Worm (Caenorhabditis elegans) whole organism, midembryonic: ENCODE measurements around the gene Y41C4A.11.

Source experiments
- klf-2 ChIP-seq: fragments of 200-800 bp; sonication (Bioruptor generic); conservative IDR thresholded peaks from 2 replicates; pipeline ENCODE4 v1.3.6; 2022; ENCODE audit warnings: missing genetic modification reagents, missing genetic modification characterization, missing compliant biosample characterization
- med-1 ChIP-seq: sonication (generic microtip); optimal IDR thresholded peaks from 2 replicates; lab custom pipeline; 2017; ENCODE audit warnings: missing genetic modification characterization, mild to moderate bottlenecking, missing compliant biosample characterization, antibody characterized with exemption, missing genetic modification reagents; ENCODE audit not compliant: insufficient read depth
- tab-1 ChIP-seq: fragments of 200-800 bp; sonication (Bioruptor generic); IDR thresholded peaks from 2 replicates; pipeline ENCODE4 v1.3.6; 2022; ENCODE audit warnings: missing genetic modification characterization, missing compliant biosample characterization
- ztf-29 ChIP-seq: fragments of 200-800 bp; sonication (Bioruptor generic); IDR thresholded peaks from 2 replicates; pipeline ENCODE4 v1.3.6; 2022; ENCODE audit warnings: missing genetic modification reagents, missing genetic modification characterization, missing compliant biosample characterization

- TF ChIP-seq klf-2 (GFP tag; lab: Robert Waterston, UW): no peak
- no peak for TF ChIP-seq tab-1 (GFP tag; lab: Robert Waterston, UW)
- TF ChIP-seq med-1 (GFP tag; lab: Kevin White, UChicago): no peak
- TF ChIP-seq ztf-29 (GFP tag; lab: Robert Waterston, UW): no peak
These were observed 11.8 kb downstream of the Y41C4A.11 start for ce11 chrIII:11731491-11731890.
